Fruit fly (Drosophila melanogaster): Measurements from ENCODE around the gene nerfin-1.

Gene nerfin-1

DNA sequence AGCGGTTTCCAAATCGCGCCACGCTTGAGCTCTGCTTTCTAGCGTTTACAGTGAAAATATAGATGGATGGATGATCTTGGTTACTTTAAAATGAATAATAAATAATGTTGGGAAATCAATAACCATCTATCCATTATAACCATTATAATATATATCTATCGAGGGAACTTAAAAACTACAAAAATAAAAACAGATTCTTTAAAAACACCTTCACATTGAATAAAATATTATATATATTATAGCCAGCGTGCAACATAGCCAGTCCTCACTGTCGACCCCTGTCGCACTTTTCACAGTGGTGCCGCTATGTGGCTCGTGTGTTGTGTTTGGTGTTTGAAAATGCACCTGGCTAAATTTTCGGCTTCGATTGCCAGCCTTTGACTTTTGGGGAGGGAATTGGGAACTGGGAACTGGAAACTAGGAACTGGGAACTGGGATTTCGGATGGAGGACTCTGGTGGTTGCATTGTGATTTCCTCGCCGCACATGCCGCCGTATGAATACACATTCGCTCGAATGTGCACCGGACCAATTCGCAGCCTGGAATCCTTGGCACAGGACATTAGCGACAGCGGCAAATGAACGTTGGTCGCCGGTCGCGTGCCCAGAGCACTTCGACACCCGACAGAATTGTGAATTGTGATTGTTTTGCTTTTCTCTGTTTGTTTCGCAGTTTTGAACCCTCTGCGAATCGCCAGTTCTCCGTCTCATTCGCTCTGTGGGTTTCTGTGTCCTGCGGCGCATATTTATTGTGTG lies 3.7 kb upstream of the nerfin-1 start (continued):
- peak in 1 of 3 experiments; percentile 72 for TF ChIP-seq lola (GFP tag; optimal IDR thresholded peaks at IDR 0.05)
- TF ChIP-seq tll (GFP tag; optimal IDR thresholded peaks at IDR 0.05), result peak in 1 of 2 experiments; percentile 9
- peak; percentile 39 for TF ChIP-seq nmo (GFP tag; optimal IDR thresholded peaks at IDR 0.05)
- TF ChIP-seq wor (GFP tag; IDR thresholded peaks at IDR 0.05), result 0 out of 2 replicates have a peak, but pooled peaks have one; percentile 27
- TF ChIP-seq trem (tag; optimal IDR thresholded peaks at IDR 0.05), result peak; percentile 42
- TF ChIP-seq Xbp1 (GFP tag; optimal IDR thresholded peaks at IDR 0.05), result peak; percentile 7
- TF ChIP-seq chm (GFP tag; IDR thresholded peaks at IDR 0.05), result peak; percentile 13; the same call in 1 of the 2 replicates
- TF ChIP-seq CG4730 (GFP tag; IDR thresholded peaks at IDR 0.05), result peak; percentile 46; the same call in 1 of the 2 replicates
- TF ChIP-seq prd (optimal IDR thresholded peaks at IDR 0.05), result no peak
- peak; percentile 76; the same call in 2 of the 3 replicates for TF ChIP-seq prd (GFP tag; IDR thresholded peaks at IDR 0.05)
- peak in 1 of 2 experiments; percentile 7 for TF ChIP-seq Eip74EF (GFP tag; optimal IDR thresholded peaks at IDR 0.05)
- TF ChIP-seq NC2α (GFP tag; optimal IDR thresholded peaks at IDR 0.05), result no peak
- 0 out of 2 replicates have a peak, but pooled peaks have one; percentile 32 for TF ChIP-seq Awh (GFP tag; IDR thresholded peaks at IDR 0.05)
- TF ChIP-seq gem (tag; optimal IDR thresholded peaks at IDR 0.05), result peak; percentile 70
- TF ChIP-seq pros (GFP tag; optimal IDR thresholded peaks at IDR 0.05), result peak; percentile 63
- TF ChIP-seq tgo (GFP tag; IDR thresholded peaks at IDR 0.05), result peak; percentile 13; the same call in 1 of the 3 replicates
- no peak for TF ChIP-seq Lim3 (GFP tag; IDR thresholded peaks at IDR 0.05)
- no peak for TF ChIP-seq HLH54F (GFP tag; optimal IDR thresholded peaks at IDR 0.05)
- peak; percentile 65 for TF ChIP-seq CG15696 (tag; optimal IDR thresholded peaks at IDR 0.05)
- TF ChIP-seq Sry-δ (GFP tag; optimal IDR thresholded peaks at IDR 0.05), result no peak
- TF ChIP-seq Hmr (GFP tag; optimal IDR thresholded peaks at IDR 0.05), result no peak
- TF ChIP-seq fd96Cb (tag; optimal IDR thresholded peaks at IDR 0.05), result peak; percentile 57
- peak; percentile 46 for TF ChIP-seq CG17359 (tag; optimal IDR thresholded peaks at IDR 0.05)
- peak; percentile 13 for TF ChIP-seq Nf-YB (GFP tag; optimal IDR thresholded peaks at IDR 0.05)
- TF ChIP-seq CG13894 (tag; optimal IDR thresholded peaks at IDR 0.05), result no peak
- TF ChIP-seq CG11504 (tag; optimal IDR thresholded peaks at IDR 0.05), result peak; percentile 65
- TF ChIP-seq CG15269 (tag; optimal IDR thresholded peaks at IDR 0.05), result peak; percentile 9
- TF ChIP-seq CG17328 (GFP tag; IDR thresholded peaks at IDR 0.05), result peak; percentile 51; the same call in 1 of the 2 replicates
- no peak for TF ChIP-seq NC2β (GFP tag; optimal IDR thresholded peaks at IDR 0.05)
- peak; percentile 33 for TF ChIP-seq tap (tag; optimal IDR thresholded peaks at IDR 0.05)
- peak; percentile 75 for TF ChIP-seq dmrt11E (tag; optimal IDR thresholded peaks at IDR 0.05)
- peak; percentile 4 for TF ChIP-seq Abd-B (GFP tag; optimal IDR thresholded peaks at IDR 0.05)
- TF ChIP-seq CG7556 (GFP tag; optimal IDR thresholded peaks at IDR 0.05), result peak; percentile 16
- TF ChIP-seq Ptx1 (GFP tag; IDR thresholded peaks at IDR 0.05), result peak; percentile 15; the same call in 1 of the 2 replicates
- TF ChIP-seq unpg (GFP tag; optimal IDR thresholded peaks at IDR 0.05), result peak; percentile 50
- peak; percentile 46 for TF ChIP-seq gcm (GFP tag; optimal IDR thresholded peaks at IDR 0.05)
- TF ChIP-seq row (GFP tag; IDR thresholded peaks at IDR 0.05), result peak; percentile 82
- peak; percentile 59 for TF ChIP-seq tin (GFP tag; optimal IDR thresholded peaks at IDR 0.05)
- peak; percentile 33 for TF ChIP-seq Sox102F (GFP tag; optimal IDR thresholded peaks at IDR 0.05)
- no peak for TF ChIP-seq run (tag; optimal IDR thresholded peaks at IDR 0.05)
- TF ChIP-seq grau (tag; optimal IDR thresholded peaks at IDR 0.05), result peak; percentile 99
- no peak for TF ChIP-seq Hand (GFP tag; optimal IDR thresholded peaks at IDR 0.05)
- TF ChIP-seq CG1647 (GFP tag; optimal IDR thresholded peaks at IDR 0.05), result no peak
- peak; percentile 72 for TF ChIP-seq CG10979 (tag; optimal IDR thresholded peaks at IDR 0.05)
- TF ChIP-seq Ssrp (tag; optimal IDR thresholded peaks at IDR 0.05), result peak; percentile 49
- TF ChIP-seq CG10267 (tag; optimal IDR thresholded peaks at IDR 0.05), result peak; percentile 59
- no peak for TF ChIP-seq CG17385 (GFP tag; optimal IDR thresholded peaks at IDR 0.05)

Measured in whole organism, embryonic.